Fruit fly (Drosophila melanogaster): Measurements from ENCODE around the gene RecQ5.

DNA sequence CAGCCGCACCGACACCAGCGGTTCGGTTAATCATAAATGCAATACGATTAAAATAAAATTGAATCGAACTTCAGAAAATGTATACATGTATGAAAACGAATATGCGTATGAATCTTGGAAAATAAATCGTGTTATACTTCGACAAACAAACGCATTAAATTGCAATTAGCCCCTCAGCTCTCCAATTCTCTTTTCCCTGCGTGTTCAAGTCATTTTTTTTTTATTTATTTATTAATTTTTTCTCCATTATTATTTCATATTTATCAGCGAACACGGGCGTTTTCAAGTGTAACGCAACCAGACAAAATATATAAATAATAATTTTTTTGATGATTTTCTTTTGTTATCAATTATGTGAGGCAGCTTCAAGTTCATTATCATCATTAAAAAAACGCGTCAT, 16.7 kb downstream of the RecQ5 start:
- TF ChIP-seq CG34224 (GFP tag; IDR thresholded peaks at IDR 0.05; ENCODE audit: partially characterized antibody) (no peak), gcm (GFP tag; optimal IDR thresholded peaks at IDR 0.05) (no peak), Max (GFP tag; optimal IDR thresholded peaks at IDR 0.05) (no peak), shn (GFP tag; optimal IDR thresholded peaks at IDR 0.05) (no peak), B-H1 (GFP tag; IDR thresholded peaks at IDR 0.05) (no peak), CG17361 (GFP tag; IDR thresholded peaks at IDR 0.05) (no peak)
